Fruit fly (Drosophila melanogaster) whole organism, embryonic: ENCODE results near the gene Jon65Aiii.

Experiments
- Antp ChIP-seq: fragments of 200-800 bp; sonication (Bioruptor generic); optimal IDR thresholded peaks from 3 replicates; lab custom pipeline; 2016; ENCODE audit warnings: missing biosample characterization, missing genetic modification characterization
- Asciz ChIP-seq: fragments of 200-800 bp; sonication (Bioruptor generic); optimal IDR thresholded peaks from 2 replicates; lab custom pipeline; 2017; ENCODE audit warnings: missing biosample characterization, mild to moderate bottlenecking, missing genetic modification characterization, missing genetic modification reagents
- Blimp-1 ChIP-seq: fragments of 200-800 bp; sonication (Bioruptor generic); optimal IDR thresholded peaks from 3 replicates; lab custom pipeline; 2018; ENCODE audit warnings: missing biosample characterization, missing genetic modification characterization, mild to moderate bottlenecking, moderate library complexity, missing genetic modification reagents
- Bteb2 ChIP-seq: fragments of 200-800 bp; sonication (Bioruptor generic); optimal IDR thresholded peaks from 2 replicates; lab custom pipeline; 2016; ENCODE audit warnings: missing biosample characterization, missing genetic modification characterization
- CG10321 ChIP-seq: fragments of 200-800 bp; sonication (Bioruptor generic); IDR thresholded peaks from 2 replicates; pipeline ENCODE4 v1.3.6; 2022; ENCODE audit warnings: missing biosample characterization, missing genetic modification characterization
- CG10366 ChIP-seq: fragments of 200-800 bp; sonication (Bioruptor generic); IDR thresholded peaks from 2 replicates; pipeline ENCODE4 v1.3.6; 2022; ENCODE audit warnings: missing biosample characterization, missing genetic modification characterization
- CG10462 ChIP-seq: fragments of 200-800 bp; sonication (Bioruptor generic); optimal IDR thresholded peaks from 2 replicates; lab custom pipeline; 2016; ENCODE audit warnings: missing biosample characterization, missing genetic modification characterization
- CG12236 ChIP-seq: fragments of 200-800 bp; sonication (Bioruptor generic); optimal IDR thresholded peaks from 2 replicates; lab custom pipeline; 2016; ENCODE audit warnings: missing biosample characterization, missing genetic modification characterization
- CG12391 ChIP-seq: fragments of 200-800 bp; sonication (Bioruptor generic); optimal IDR thresholded peaks from 3 replicates; lab custom pipeline; 2018; ENCODE audit warnings: missing biosample characterization, mild to moderate bottlenecking, missing genetic modification characterization, moderate library complexity
- CG1647 ChIP-seq: fragments of 200-800 bp; sonication (Bioruptor generic); optimal IDR thresholded peaks from 3 replicates; lab custom pipeline; 2016; ENCODE audit warnings: missing biosample characterization, missing genetic modification characterization
- CG16813 ChIP-seq: fragments of 200-800 bp; sonication (Bioruptor generic); IDR thresholded peaks from 3 replicates; pipeline ENCODE4 v1.3.6; 2022; ENCODE audit warnings: missing biosample characterization, missing genetic modification characterization; ENCODE audit not compliant: partially characterized antibody
- CG17186 ChIP-seq: fragments of 200-800 bp; sonication (Bioruptor generic); optimal IDR thresholded peaks from 3 replicates; lab custom pipeline; 2017; ENCODE audit warnings: missing biosample characterization, missing genetic modification reagents, missing genetic modification characterization
- CG2120 ChIP-seq: fragments of 200-800 bp; sonication (Bioruptor generic); optimal IDR thresholded peaks from 3 replicates; lab custom pipeline; 2016; ENCODE audit warnings: missing biosample characterization, missing genetic modification characterization
- CG2678 ChIP-seq: fragments of 200-800 bp; sonication (Bioruptor generic); optimal IDR thresholded peaks from 3 replicates; lab custom pipeline; 2019; ENCODE audit warnings: missing biosample characterization, mild to moderate bottlenecking, missing genetic modification characterization, moderate library complexity
- CG3065 ChIP-seq: fragments of 200-800 bp; sonication (Bioruptor generic); optimal IDR thresholded peaks from 2 replicates; lab custom pipeline; 2016; ENCODE audit warnings: missing biosample characterization, missing genetic modification characterization
- CG34422 ChIP-seq: fragments of 200-800 bp; sonication (Bioruptor generic); IDR thresholded peaks from 3 replicates; pipeline ENCODE4 v1.3.6; 2022; ENCODE audit warnings: missing biosample characterization, missing genetic modification characterization
- CG4617 ChIP-seq: fragments of 200-800 bp; sonication (Bioruptor generic); optimal IDR thresholded peaks from 3 replicates; lab custom pipeline; 2016; ENCODE audit warnings: missing biosample characterization, missing genetic modification characterization, borderline replicate concordance
- CG6175 ChIP-seq: fragments of 200-800 bp; sonication (Bioruptor generic); IDR thresholded peaks from 3 replicates; pipeline ENCODE4 v1.3.6; 2022; ENCODE audit warnings: missing biosample characterization, missing genetic modification characterization
- CG7745 ChIP-seq: fragments of 200-800 bp; sonication (Bioruptor generic); optimal IDR thresholded peaks from 2 replicates; lab custom pipeline; 2018; ENCODE audit warnings: missing biosample characterization, mild to moderate bottlenecking, missing genetic modification characterization, moderate library complexity
- CG7839 ChIP-seq: fragments of 200-800 bp; sonication (Bioruptor generic); optimal IDR thresholded peaks from 3 replicates; lab custom pipeline; 2018; ENCODE audit warnings: missing biosample characterization, mild to moderate bottlenecking, missing genetic modification characterization, moderate library complexity
- CG7963 ChIP-seq: fragments of 200-800 bp; sonication (Bioruptor generic); IDR thresholded peaks from 3 replicates; pipeline ENCODE4 v1.3.6; 2022; ENCODE audit warnings: missing biosample characterization, missing genetic modification characterization; ENCODE audit not compliant: partially characterized antibody
- CG8478 ChIP-seq: fragments of >200 bp; optimal IDR thresholded peaks from 2 replicates; lab custom pipeline; 2018
- CG8944 ChIP-seq: fragments of 200-800 bp; sonication (Bioruptor generic); optimal IDR thresholded peaks from 3 replicates; lab custom pipeline; 2016; ENCODE audit warnings: missing biosample characterization, missing genetic modification characterization
- CG9609 ChIP-seq: fragments of 200-800 bp; sonication (Bioruptor generic); optimal IDR thresholded peaks from 3 replicates; lab custom pipeline; 2016; ENCODE audit warnings: missing biosample characterization, missing genetic modification characterization
- Dll ChIP-seq: fragments of 200-800 bp; sonication (Bioruptor generic); IDR thresholded peaks from 4 replicates; pipeline ENCODE4 v1.3.6; 2022; ENCODE audit warnings: missing biosample characterization, missing genetic modification characterization; ENCODE audit not compliant: partially characterized antibody
- Ets65A ChIP-seq: fragments of 200-800 bp; sonication (Bioruptor generic); peaks from one replicate; lab custom pipeline; 2016; ENCODE audit warnings: missing biosample characterization, missing genetic modification characterization
- Hsf ChIP-seq: fragments of 200-800 bp; sonication (Bioruptor generic); optimal IDR thresholded peaks from 3 replicates; lab custom pipeline; 2016; ENCODE audit warnings: missing biosample characterization, missing genetic modification characterization
- Jarid2 ChIP-seq: fragments of 200-800 bp; sonication (Bioruptor generic); optimal IDR thresholded peaks from 3 replicates; lab custom pipeline; 2017; ENCODE audit warnings: mild to moderate bottlenecking, missing biosample characterization, missing genetic modification reagents, missing genetic modification characterization
- Med ChIP-seq: fragments of 200-800 bp; sonication (Bioruptor generic); peaks from one replicate; lab custom pipeline; 2016; ENCODE audit warnings: missing biosample characterization, missing genetic modification characterization, mild to moderate bottlenecking, inconsistent platforms, moderate library complexity
- NC2β ChIP-seq: fragments of 200-800 bp; sonication (Bioruptor generic); optimal IDR thresholded peaks from 2 replicates; lab custom pipeline; 2016; ENCODE audit warnings: missing biosample characterization, missing genetic modification characterization
- Nf-YB ChIP-seq: fragments of 200-800 bp; sonication (Bioruptor generic); optimal IDR thresholded peaks from 3 replicates; lab custom pipeline; 2019; ENCODE audit warnings: missing biosample characterization, mild to moderate bottlenecking, missing genetic modification characterization, moderate library complexity
- Oli ChIP-seq: fragments of 200-800 bp; sonication (Bioruptor generic); optimal IDR thresholded peaks from 2 replicates; lab custom pipeline; 2018; ENCODE audit warnings: missing biosample characterization, mild to moderate bottlenecking, missing genetic modification characterization, moderate library complexity
- Pdp1 ChIP-seq, 2 experiments: fragments of 200-800 bp; sonication (Bioruptor generic); optimal IDR thresholded peaks; 3 replicates each; lab custom pipeline; 2016; ENCODE audit warnings: missing biosample characterization in 2 of 2, missing genetic modification characterization in 2 of 2, mild to moderate bottlenecking in 1 of 2, moderate library complexity in 1 of 2
- Xbp1 ChIP-seq: fragments of 200-800 bp; sonication (Bioruptor generic); optimal IDR thresholded peaks from 3 replicates; lab custom pipeline; 2016; ENCODE audit warnings: missing biosample characterization, mild to moderate bottlenecking, missing genetic modification characterization
- Xrp1 ChIP-seq: fragments of 200-800 bp; sonication (Bioruptor generic); IDR thresholded peaks from 2 replicates; pipeline ENCODE4 v1.3.6; 2022; ENCODE audit warnings: missing biosample characterization, missing genetic modification characterization
- ara ChIP-seq: fragments of 200-800 bp; sonication (Bioruptor generic); IDR thresholded peaks from 2 replicates; pipeline ENCODE4 v1.3.6; 2022; ENCODE audit warnings: missing biosample characterization, missing genetic modification characterization
- cato ChIP-seq: fragments of 200-800 bp; sonication (Bioruptor generic); optimal IDR thresholded peaks from 2 replicates; lab custom pipeline; 2016; ENCODE audit warnings: missing biosample characterization, missing genetic modification characterization, borderline replicate concordance
- crp ChIP-seq, 2 experiments: fragments of 200-800 bp; sonication (Bioruptor generic); optimal IDR thresholded peaks; 2 replicates in 1 of 2; 3 replicates in 1 of 2; lab custom pipeline; 2017; ENCODE audit warnings: missing biosample characterization in 2 of 2, missing genetic modification characterization in 2 of 2, mild to moderate bottlenecking in 1 of 2, moderate library complexity in 1 of 2
- dysf ChIP-seq: fragments of 200-800 bp; sonication (Bioruptor generic); IDR thresholded peaks from 3 replicates; pipeline ENCODE4 v1.3.6; 2022; ENCODE audit warnings: missing biosample characterization, missing genetic modification characterization
- ems ChIP-seq: fragments of 200-800 bp; sonication (Bioruptor generic); optimal IDR thresholded peaks from 3 replicates; lab custom pipeline; 2016; ENCODE audit warnings: missing biosample characterization, missing genetic modification characterization
- her ChIP-seq: fragments of 200-800 bp; sonication (Bioruptor generic); optimal IDR thresholded peaks from 2 replicates; lab custom pipeline; 2016; ENCODE audit warnings: missing biosample characterization, missing genetic modification characterization
- hth ChIP-seq: fragments of >200 bp; optimal IDR thresholded peaks from 2 replicates; lab custom pipeline; 2017; ENCODE audit warnings: inconsistent platforms
- lbe ChIP-seq: fragments of 200-800 bp; sonication (Bioruptor generic); optimal IDR thresholded peaks from 2 replicates; lab custom pipeline; 2016; ENCODE audit warnings: missing biosample characterization, mild to moderate bottlenecking, missing genetic modification characterization
- phol ChIP-seq: fragments of 200-800 bp; sonication (Bioruptor generic); optimal IDR thresholded peaks from 3 replicates; lab custom pipeline; 2018; ENCODE audit warnings: missing biosample characterization, mild to moderate bottlenecking, missing genetic modification characterization, moderate library complexity
- pita ChIP-seq: fragments of 200-800 bp; sonication (Bioruptor generic); optimal IDR thresholded peaks from 2 replicates; lab custom pipeline; 2017; ENCODE audit warnings: missing biosample characterization, mild to moderate bottlenecking, missing genetic modification characterization
- row ChIP-seq: fragments of 200-800 bp; sonication (Bioruptor generic); IDR thresholded peaks from 3 replicates; pipeline ENCODE4 v1.3.6; 2022; ENCODE audit warnings: missing biosample characterization, missing genetic modification characterization
- sd ChIP-seq: fragments of 200-800 bp; sonication (Bioruptor generic); optimal IDR thresholded peaks from 3 replicates; lab custom pipeline; 2018; ENCODE audit warnings: missing biosample characterization, mild to moderate bottlenecking, missing genetic modification characterization, moderate library complexity
- sens-2 ChIP-seq: fragments of 200-800 bp; sonication (Bioruptor generic); IDR thresholded peaks from 2 replicates; pipeline ENCODE4 v1.3.6; 2022; ENCODE audit warnings: missing biosample characterization, missing genetic modification characterization
- so ChIP-seq: fragments of 200-800 bp; sonication (Bioruptor generic); IDR thresholded peaks from 3 replicates; pipeline ENCODE4 v1.3.6; 2022; ENCODE audit warnings: missing biosample characterization, missing genetic modification characterization
- sr ChIP-seq: fragments of 200-800 bp; sonication (Bioruptor generic); IDR thresholded peaks from 3 replicates; pipeline ENCODE4 v1.3.6; 2022; ENCODE audit warnings: missing biosample characterization, missing genetic modification characterization
- tin ChIP-seq: fragments of 200-800 bp; sonication (Bioruptor generic); optimal IDR thresholded peaks from 3 replicates; lab custom pipeline; 2016; ENCODE audit warnings: missing biosample characterization, missing genetic modification characterization
- tna ChIP-seq: fragments of 200-800 bp; sonication (Bioruptor generic); IDR thresholded peaks from 2 replicates; pipeline ENCODE4 v1.3.6; 2022; ENCODE audit warnings: missing biosample characterization, missing genetic modification characterization; ENCODE audit not compliant: partially characterized antibody

Gene Jon65Aiii

dm6 chr3L:6085988-6086387 lies 35.4 kb downstream of the Jon65Aiii start (continued):
- no peak for TF ChIP-seq CG34422 (GFP tag; lab: Robert Waterston, UW)
- no peak for TF ChIP-seq Asciz (GFP tag; lab: Kevin White, UChicago)
- no peak for TF ChIP-seq CG3065 (GFP tag; lab: Kevin White, UChicago)
- no peak for TF ChIP-seq NC2β (GFP tag; lab: Kevin White, UChicago)
- TF ChIP-seq CG2678 (tag; lab: Kevin White, UChicago): peak; percentile 50
- TF ChIP-seq lbe (GFP tag; lab: Kevin White, UChicago): no peak
- no peak for TF ChIP-seq sd (tag; lab: Kevin White, UChicago)
- peak; percentile 31 to 39 for TF ChIP-seq Pdp1 (GFP tag; optimal IDR thresholded peaks at IDR 0.05; lab: Kevin White, UChicago)
- no peak for TF ChIP-seq her (GFP tag; lab: Kevin White, UChicago)
- TF ChIP-seq CG4617 (GFP tag; lab: Kevin White, UChicago): no peak
- TF ChIP-seq Xrp1 (GFP tag; lab: Robert Waterston, UW): peak; percentile 40; the same call in 1 of the 2 replicates
- no peak for TF ChIP-seq phol (tag; lab: Kevin White, UChicago)
- TF ChIP-seq CG7745 (tag; lab: Kevin White, UChicago): no peak
- TF ChIP-seq Med (GFP tag; lab: Kevin White, UChicago): peak; percentile 72
- no peak for TF ChIP-seq CG1647 (GFP tag; lab: Kevin White, UChicago)
- no peak for TF ChIP-seq sr (GFP tag; lab: Robert Waterston, UW)
- TF ChIP-seq CG17186 (GFP tag; lab: Kevin White, UChicago): no peak
- peak; percentile 10 for TF ChIP-seq CG9609 (GFP tag; lab: Kevin White, UChicago)
- no peak for TF ChIP-seq Jarid2 (GFP tag; lab: Kevin White, UChicago)
- TF ChIP-seq Hsf (GFP tag; lab: Kevin White, UChicago): peak; percentile 7
- TF ChIP-seq CG12236 (GFP tag; lab: Kevin White, UChicago): no peak
- no peak for TF ChIP-seq CG10321
- TF ChIP-seq CG12391 (tag; lab: Kevin White, UChicago): peak; percentile 27
- TF ChIP-seq crp (GFP tag; optimal IDR thresholded peaks at IDR 0.05; lab: Kevin White, UChicago): no peak
- TF ChIP-seq dysf (GFP tag; lab: Robert Waterston, UW): no peak
- TF ChIP-seq Oli (tag; lab: Kevin White, UChicago): peak; percentile 17
- no peak for TF ChIP-seq Blimp-1
- TF ChIP-seq sens-2: no peak
- no peak for TF ChIP-seq ems
- TF ChIP-seq CG2120 (GFP tag; lab: Kevin White, UChicago): peak; percentile 62
- no peak for TF ChIP-seq hth (lab: Kevin White, UChicago)
- peak; percentile 40 for TF ChIP-seq CG7839 (tag; lab: Kevin White, UChicago)
- no peak for TF ChIP-seq CG10462 (GFP tag; lab: Kevin White, UChicago)
- TF ChIP-seq CG7963 (GFP tag; lab: Robert Waterston, UW): no peak
- TF ChIP-seq Ets65A (GFP tag; lab: Kevin White, UChicago): peak; percentile 70
- TF ChIP-seq Nf-YB (GFP tag; lab: Kevin White, UChicago): no peak
- no peak for TF ChIP-seq CG16813
- TF ChIP-seq CG6175 (GFP tag; lab: Robert Waterston, UW): no peak
- no peak for TF ChIP-seq pita (GFP tag; lab: Kevin White, UChicago)
- TF ChIP-seq Dll (GFP tag; lab: Robert Waterston, UW): no peak
- no peak for TF ChIP-seq cato (GFP tag; lab: Kevin White, UChicago)
- no peak for TF ChIP-seq CG8478 (lab: Kevin White, UChicago)
- no peak for TF ChIP-seq tin
- 0 out of 3 replicates have a peak, but pooled peaks have one; percentile 24 for TF ChIP-seq so (GFP tag; lab: Robert Waterston, UW)
- peak; percentile 57 for TF ChIP-seq row (GFP tag; lab: Robert Waterston, UW)
- TF ChIP-seq tna (GFP tag; lab: Robert Waterston, UW): no peak
- 0 out of 2 replicates have a peak, but pooled peaks have one; percentile 8 for TF ChIP-seq CG10366 (GFP tag; lab: Robert Waterston, UW)
- peak; percentile 7 for TF ChIP-seq Antp (GFP tag; lab: Kevin White, UChicago)
- TF ChIP-seq Bteb2: no peak
- no peak for TF ChIP-seq CG8944 (GFP tag; lab: Kevin White, UChicago)
- peak; percentile 36 for TF ChIP-seq Xbp1 (GFP tag; lab: Kevin White, UChicago)
- no peak for TF ChIP-seq ara (GFP tag; lab: Robert Waterston, UW)
